Fruit fly (Drosophila melanogaster): ENCODE data around the gene ana1.

- peak; percentile 71 for TF ChIP-seq CG12605 (GFP tag; IDR thresholded peaks at IDR 0.05)
- TF ChIP-seq rn (GFP tag; IDR thresholded peaks at IDR 0.05), result no peak
These were observed 13.4 kb downstream of the ana1 start, which contains the start of gene Cftr for dm6 chr3R:24543676-24544277.
